Comparison of ENCODE assay signal across 1 fruit fly cellular context in the genomic region with DNA sequence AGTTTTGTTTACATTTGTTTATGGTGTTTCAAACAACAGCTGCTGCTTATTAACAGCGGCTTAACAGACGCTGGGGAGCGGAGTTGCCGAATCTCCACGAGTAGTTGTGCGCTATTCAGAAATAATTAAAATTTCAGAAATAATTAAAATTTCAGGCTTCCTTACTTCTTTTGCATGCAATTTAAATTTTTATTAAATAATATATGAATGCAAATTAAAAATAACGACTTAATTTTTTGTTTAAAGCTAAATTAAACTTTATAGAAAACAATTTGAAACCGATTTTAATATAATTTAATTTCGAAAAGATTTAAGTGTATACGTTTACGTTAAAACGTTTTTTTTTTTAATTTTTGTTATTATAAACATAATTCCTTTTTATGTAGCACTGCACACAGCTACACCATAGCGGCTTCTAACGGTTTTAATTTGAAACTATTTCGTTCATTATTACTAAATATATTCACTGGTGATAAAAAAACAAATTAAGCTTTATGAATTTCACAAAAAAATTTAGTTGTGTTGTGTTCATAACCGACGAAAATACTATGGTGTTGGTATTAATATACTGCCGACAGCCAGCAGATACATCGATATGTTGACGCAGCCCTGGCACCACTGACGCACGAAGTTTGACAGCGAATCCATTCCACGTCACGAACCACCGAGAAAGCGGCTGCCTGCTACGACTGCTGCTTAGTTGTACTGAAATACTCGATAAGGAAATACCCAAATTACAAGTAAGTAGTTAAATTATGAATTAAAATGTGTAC.
TF ChIP-seq lines count a peak whose summit lies in the region.

TSS of gene SsRbeta (plus strand) at position 645 of the 773 bp plus-strand sequence.

TF ChIP-seq in whole organism, embryonic, 481 proteins besides CTCF, POLR2A, EP300 and RAD21 (continued from another document and continues in another):
- peak; percentile 2 for TF ChIP-seq Atf3 (GFP tag; optimal IDR thresholded peaks at IDR 0.05; lab: Kevin White, UChicago)
- no peak; the same call in 1 of the 2 replicates for TF ChIP-seq CG5953 (GFP tag; IDR thresholded peaks at IDR 0.05; lab: Robert Waterston, UW)
- TF ChIP-seq abd-A (tag; optimal IDR thresholded peaks at IDR 0.05; lab: Kevin White, UChicago), result no peak
- TF ChIP-seq vfl (GFP tag; optimal IDR thresholded peaks at IDR 0.05; lab: Kevin White, UChicago), result no peak
- no peak for TF ChIP-seq rib (GFP tag; IDR thresholded peaks at IDR 0.05; lab: Robert Waterston, UW)
- no peak for TF ChIP-seq Bteb2 (GFP tag; optimal IDR thresholded peaks at IDR 0.05; lab: Kevin White, UChicago)
- TF ChIP-seq inv (GFP tag; IDR thresholded peaks at IDR 0.05; lab: Robert Waterston, UW; ENCODE audit: partially characterized antibody), result peak; percentile 64; the same call in 1 of the 2 replicates
- TF ChIP-seq zf30C (GFP tag; optimal IDR thresholded peaks at IDR 0.05; lab: Kevin White, UChicago), result no peak
- no peak for TF ChIP-seq CG4617 (GFP tag; optimal IDR thresholded peaks at IDR 0.05; lab: Kevin White, UChicago; ENCODE audit: borderline replicate concordance)
- TF ChIP-seq CG6272 (GFP tag; IDR thresholded peaks at IDR 0.05; lab: Robert Waterston, UW), result no peak
- peak; percentile 9 for TF ChIP-seq nmo (GFP tag; optimal IDR thresholded peaks at IDR 0.05; lab: Kevin White, UChicago)
- TF ChIP-seq schlank (tag; optimal IDR thresholded peaks at IDR 0.05; lab: Kevin White, UChicago), result no peak
- peak; percentile 81 for TF ChIP-seq NFAT (GFP tag; IDR thresholded peaks at IDR 0.05; lab: Robert Waterston, UW)
- peak; percentile 83 for TF ChIP-seq ci (GFP tag; IDR thresholded peaks at IDR 0.05; lab: Robert Waterston, UW)
- no peak for TF ChIP-seq CG9215 (GFP tag; IDR thresholded peaks at IDR 0.05; lab: Robert Waterston, UW)
- TF ChIP-seq tx (GFP tag; optimal IDR thresholded peaks at IDR 0.05; lab: Kevin White, UChicago), result no peak
- TF ChIP-seq CG12744 (GFP tag; optimal IDR thresholded peaks at IDR 0.05; lab: Kevin White, UChicago), result no peak
- TF ChIP-seq CG17328 (GFP tag; IDR thresholded peaks at IDR 0.05; lab: Robert Waterston, UW), result peak; percentile 75
- TF ChIP-seq CG7745 (tag; optimal IDR thresholded peaks at IDR 0.05; lab: Kevin White, UChicago), result no peak
- TF ChIP-seq corto (GFP tag; optimal IDR thresholded peaks at IDR 0.05; lab: Kevin White, UChicago), result no peak
- no peak for TF ChIP-seq seq (GFP tag; IDR thresholded peaks at IDR 0.05; lab: Robert Waterston, UW)
- TF ChIP-seq h (optimal IDR thresholded peaks at IDR 0.05; lab: Kevin White, UChicago), result no peak
- TF ChIP-seq Taf1 (GFP tag; IDR thresholded peaks at IDR 0.05; lab: Robert Waterston, UW), result no peak
- no peak for TF ChIP-seq mam (GFP tag; optimal IDR thresholded peaks at IDR 0.05; lab: Kevin White, UChicago)
- peak; percentile 69; the same call in 2 of the 3 replicates for TF ChIP-seq Doc3 (GFP tag; IDR thresholded peaks at IDR 0.05; lab: Robert Waterston, UW; ENCODE audit: partially characterized antibody)
- TF ChIP-seq br (optimal IDR thresholded peaks at IDR 0.05; lab: Kevin White, UChicago), result no peak
- TF ChIP-seq E2f2 (GFP tag; IDR thresholded peaks at IDR 0.05; lab: Robert Waterston, UW), result peak; percentile 43; the same call in 1 of the 2 replicates
- no peak for TF ChIP-seq gt (GFP tag; IDR thresholded peaks at IDR 0.05; lab: Robert Waterston, UW)
- TF ChIP-seq Fer1 (GFP tag; optimal IDR thresholded peaks at IDR 0.05; lab: Kevin White, UChicago), result no peak
- TF ChIP-seq slbo (GFP tag; IDR thresholded peaks at IDR 0.05; lab: Robert Waterston, UW), result peak; percentile 82
- no peak for TF ChIP-seq gcm2 (GFP tag; optimal IDR thresholded peaks at IDR 0.05; lab: Kevin White, UChicago)
- TF ChIP-seq CG12299 (tag; optimal IDR thresholded peaks at IDR 0.05; lab: Kevin White, UChicago), result no peak
- TF ChIP-seq pum (GFP tag; optimal IDR thresholded peaks at IDR 0.05; lab: Kevin White, UChicago), result no peak
- TF ChIP-seq CG10274 (GFP tag; optimal IDR thresholded peaks at IDR 0.05; lab: Kevin White, UChicago), result no peak
- TF ChIP-seq CG2199 (GFP tag; IDR thresholded peaks at IDR 0.05; lab: Robert Waterston, UW), result 0 out of 3 replicates have a peak, but pooled peaks have one; percentile 17
- no peak for TF ChIP-seq CG16863 (GFP tag; optimal IDR thresholded peaks at IDR 0.05; lab: Kevin White, UChicago)
- peak; percentile 81 for TF ChIP-seq CG17361 (GFP tag; IDR thresholded peaks at IDR 0.05; lab: Robert Waterston, UW)
- no peak for TF ChIP-seq prd (optimal IDR thresholded peaks at IDR 0.05; lab: Kevin White, UChicago)
- peak; percentile 49 for TF ChIP-seq prd (GFP tag; IDR thresholded peaks at IDR 0.05; lab: Robert Waterston, UW)
- no peak for TF ChIP-seq CG14965 (GFP tag; optimal IDR thresholded peaks at IDR 0.05; lab: Kevin White, UChicago; ENCODE audit: borderline replicate concordance)
- peak; percentile 42; the same call in 1 of the 2 replicates for TF ChIP-seq sens-2 (GFP tag; IDR thresholded peaks at IDR 0.05; lab: Robert Waterston, UW)
- TF ChIP-seq CG8924 (tag; optimal IDR thresholded peaks at IDR 0.05; lab: Kevin White, UChicago), result peak; percentile 5
- TF ChIP-seq CG12391 (tag; optimal IDR thresholded peaks at IDR 0.05; lab: Kevin White, UChicago), result peak; percentile 32
- no peak for TF ChIP-seq ac (GFP tag; optimal IDR thresholded peaks at IDR 0.05; lab: Kevin White, UChicago)
- TF ChIP-seq Rx (GFP tag; IDR thresholded peaks at IDR 0.05; lab: Robert Waterston, UW), result peak; percentile 46
- TF ChIP-seq Scr (GFP tag; IDR thresholded peaks at IDR 0.05; lab: Robert Waterston, UW; ENCODE audit: partially characterized antibody), result peak; percentile 72
- TF ChIP-seq unpg (GFP tag; optimal IDR thresholded peaks at IDR 0.05; lab: Kevin White, UChicago), result peak; percentile 36
- TF ChIP-seq CG16815 (GFP tag; optimal IDR thresholded peaks at IDR 0.05; lab: Kevin White, UChicago), result no peak
- TF ChIP-seq CG6813 (GFP tag; optimal IDR thresholded peaks at IDR 0.05; lab: Kevin White, UChicago), result no peak
- TF ChIP-seq CG9727 (GFP tag; optimal IDR thresholded peaks at IDR 0.05; lab: Kevin White, UChicago), result peak; percentile 43
- TF ChIP-seq amos (GFP tag; IDR thresholded peaks at IDR 0.05; lab: Robert Waterston, UW; ENCODE audit: partially characterized antibody), result peak; percentile 88; the same call in 1 of the 2 replicates
- TF ChIP-seq tll (GFP tag; optimal IDR thresholded peaks at IDR 0.05; lab: Kevin White, UChicago), result no peak
- no peak for TF ChIP-seq odd (GFP tag; optimal IDR thresholded peaks at IDR 0.05; lab: Kevin White, UChicago)
- peak; percentile 43; the same call in 2 of the 3 replicates for TF ChIP-seq CG14860 (GFP tag; IDR thresholded peaks at IDR 0.05; lab: Robert Waterston, UW; ENCODE audit: partially characterized antibody)
- TF ChIP-seq CG4360 (GFP tag; IDR thresholded peaks at IDR 0.05; lab: Robert Waterston, UW), result no peak
- peak; percentile 86 for TF ChIP-seq BEAF-32 (GFP tag; optimal IDR thresholded peaks at IDR 0.05; lab: Kevin White, UChicago)
- TF ChIP-seq CG14710 (tag; optimal IDR thresholded peaks at IDR 0.05; lab: Kevin White, UChicago), result peak; percentile 40
- TF ChIP-seq CG17802 (tag; optimal IDR thresholded peaks at IDR 0.05; lab: Kevin White, UChicago), result no peak
- no peak for TF ChIP-seq crc (GFP tag; optimal IDR thresholded peaks at IDR 0.05; lab: Kevin White, UChicago)
- TF ChIP-seq zen (tag; optimal IDR thresholded peaks at IDR 0.05; lab: Kevin White, UChicago), result no peak
- no peak for TF ChIP-seq CG31365 (tag; optimal IDR thresholded peaks at IDR 0.05; lab: Kevin White, UChicago)
- peak; percentile 23 for TF ChIP-seq CG9609 (GFP tag; optimal IDR thresholded peaks at IDR 0.05; lab: Kevin White, UChicago)
- TF ChIP-seq bigmax (GFP tag; optimal IDR thresholded peaks at IDR 0.05; lab: Kevin White, UChicago), result peak; percentile 17
- no peak for TF ChIP-seq CG5245 (GFP tag; optimal IDR thresholded peaks at IDR 0.05; lab: Kevin White, UChicago)
- peak; percentile 51; the same call in 2 of the 3 replicates for TF ChIP-seq H15 (GFP tag; IDR thresholded peaks at IDR 0.05; lab: Robert Waterston, UW)
- no peak for TF ChIP-seq D (optimal IDR thresholded peaks at IDR 0.05; lab: Kevin White, UChicago)
- no peak for TF ChIP-seq D (GFP tag; optimal IDR thresholded peaks at IDR 0.05; lab: Kevin White, UChicago)
- TF ChIP-seq Eip74EF (GFP tag; optimal IDR thresholded peaks at IDR 0.05; lab: Kevin White, UChicago), result no peak
- TF ChIP-seq bab2 (GFP tag; optimal IDR thresholded peaks at IDR 0.05; lab: Kevin White, UChicago), result no peak
- no peak for TF ChIP-seq exex (tag; optimal IDR thresholded peaks at IDR 0.05; lab: Kevin White, UChicago)
- TF ChIP-seq sob (GFP tag; IDR thresholded peaks at IDR 0.05; lab: Robert Waterston, UW), result peak; percentile 44
- TF ChIP-seq shn (GFP tag; optimal IDR thresholded peaks at IDR 0.05; lab: Kevin White, UChicago), result no peak
- no peak for TF ChIP-seq CG15479 (GFP tag; optimal IDR thresholded peaks at IDR 0.05; lab: Kevin White, UChicago)
- peak; percentile 36 for TF ChIP-seq CG15269 (tag; optimal IDR thresholded peaks at IDR 0.05; lab: Kevin White, UChicago)
- peak; percentile 23 for TF ChIP-seq CG14667 (GFP tag; IDR thresholded peaks at IDR 0.05; lab: Robert Waterston, UW)
- peak; percentile 88 for TF ChIP-seq HLHmδ (GFP tag; optimal IDR thresholded peaks at IDR 0.05; lab: Kevin White, UChicago)
- no peak for TF ChIP-seq CG18764 (GFP tag; optimal IDR thresholded peaks at IDR 0.05; lab: Kevin White, UChicago)
- peak; percentile 20; the same call in 2 of the 3 replicates for TF ChIP-seq Dbx (GFP tag; IDR thresholded peaks at IDR 0.05; lab: Robert Waterston, UW)
- TF ChIP-seq usp (GFP tag; optimal IDR thresholded peaks at IDR 0.05; lab: Kevin White, UChicago), result no peak
- no peak; the same call in 1 of the 2 replicates for TF ChIP-seq CG32767 (GFP tag; IDR thresholded peaks at IDR 0.05; lab: Robert Waterston, UW)
- TF ChIP-seq gfzf (GFP tag; optimal IDR thresholded peaks at IDR 0.05; lab: Kevin White, UChicago), result peak; percentile 51
- TF ChIP-seq twi (tag; optimal IDR thresholded peaks at IDR 0.05; lab: Kevin White, UChicago), result no peak
- no peak for TF ChIP-seq Hr78 (GFP tag; optimal IDR thresholded peaks at IDR 0.05; lab: Kevin White, UChicago)
- TF ChIP-seq org-1 (GFP tag; optimal IDR thresholded peaks at IDR 0.05; lab: Kevin White, UChicago), result peak; percentile 1
- no peak for TF ChIP-seq luna (GFP tag; optimal IDR thresholded peaks at IDR 0.05; lab: Kevin White, UChicago)
- peak; percentile 50 for TF ChIP-seq ttk (GFP tag; IDR thresholded peaks at IDR 0.05; lab: Robert Waterston, UW)
- TF ChIP-seq hbn (GFP tag; IDR thresholded peaks at IDR 0.05; lab: Robert Waterston, UW; ENCODE audit: partially characterized antibody), result peak; percentile 61
- peak; percentile 37 for TF ChIP-seq CG4730 (GFP tag; IDR thresholded peaks at IDR 0.05; lab: Robert Waterston, UW)
- peak; percentile 55 for TF ChIP-seq CG30403 (GFP tag; optimal IDR thresholded peaks at IDR 0.05; lab: Kevin White, UChicago)
- TF ChIP-seq Lpt (GFP tag; optimal IDR thresholded peaks at IDR 0.05; lab: Kevin White, UChicago), result no peak
- TF ChIP-seq CG15011 (GFP tag; optimal IDR thresholded peaks at IDR 0.05; lab: Kevin White, UChicago), result no peak
- TF ChIP-seq dati (GFP tag; IDR thresholded peaks at IDR 0.05; lab: Robert Waterston, UW), result no peak
- TF ChIP-seq dm (GFP tag; optimal IDR thresholded peaks at IDR 0.05; lab: Kevin White, UChicago), result no peak
- no peak for TF ChIP-seq CG8290 (GFP tag; optimal IDR thresholded peaks at IDR 0.05; lab: Kevin White, UChicago)
- TF ChIP-seq CG8290 (tag; optimal IDR thresholded peaks at IDR 0.05; lab: Kevin White, UChicago), result peak in 1 of 2 experiments; percentile 82
- TF ChIP-seq HLH54F (GFP tag; optimal IDR thresholded peaks at IDR 0.05; lab: Kevin White, UChicago), result no peak
- no peak for TF ChIP-seq Stat92E (GFP tag; optimal IDR thresholded peaks at IDR 0.05; lab: Kevin White, UChicago)
- peak; percentile 43 for TF ChIP-seq CG11504 (tag; optimal IDR thresholded peaks at IDR 0.05; lab: Kevin White, UChicago)
- peak; percentile 3 to 57 for TF ChIP-seq Hr51 (GFP tag; optimal IDR thresholded peaks at IDR 0.05; lab: Kevin White, UChicago)
- TF ChIP-seq sna (GFP tag; IDR thresholded peaks at IDR 0.05; lab: Robert Waterston, UW; ENCODE audit: partially characterized antibody), result peak; percentile 51
- peak; percentile 66 for TF ChIP-seq CG7987 (GFP tag; optimal IDR thresholded peaks at IDR 0.05; lab: Kevin White, UChicago)
- no peak for TF ChIP-seq Poxn (GFP tag; IDR thresholded peaks at IDR 0.05; lab: Robert Waterston, UW)
- TF ChIP-seq tin (GFP tag; optimal IDR thresholded peaks at IDR 0.05; lab: Kevin White, UChicago), result peak; percentile 26
- TF ChIP-seq CG32772 (GFP tag; IDR thresholded peaks at IDR 0.05; lab: Robert Waterston, UW), result peak; percentile 48; the same call in 1 of the 2 replicates
- TF ChIP-seq Sox102F (GFP tag; optimal IDR thresholded peaks at IDR 0.05; lab: Kevin White, UChicago), result peak; percentile 51
- TF ChIP-seq nom (GFP tag; optimal IDR thresholded peaks at IDR 0.05; lab: Kevin White, UChicago), result no peak
- peak; percentile 95 for TF ChIP-seq CG7928 (GFP tag; optimal IDR thresholded peaks at IDR 0.05; lab: Kevin White, UChicago)
- peak; percentile 46; the same call in 1 of the 2 replicates for TF ChIP-seq CG16779 (GFP tag; IDR thresholded peaks at IDR 0.05; lab: Robert Waterston, UW)
- no peak for TF ChIP-seq insv (GFP tag; optimal IDR thresholded peaks at IDR 0.05; lab: Kevin White, UChicago)
- TF ChIP-seq CG2116 (GFP tag; optimal IDR thresholded peaks at IDR 0.05; lab: Kevin White, UChicago), result peak; percentile 56
- TF ChIP-seq BtbVII (GFP tag; optimal IDR thresholded peaks at IDR 0.05; lab: Kevin White, UChicago), result peak; percentile 19
- peak; percentile 7; the same call in 1 of the 3 replicates for TF ChIP-seq Aef1 (GFP tag; IDR thresholded peaks at IDR 0.05; lab: Robert Waterston, UW)
- no peak for TF ChIP-seq CG17385 (GFP tag; optimal IDR thresholded peaks at IDR 0.05; lab: Kevin White, UChicago)
- TF ChIP-seq lab (GFP tag; optimal IDR thresholded peaks at IDR 0.05; lab: Kevin White, UChicago), result no peak
- no peak for TF ChIP-seq Gsc (GFP tag; IDR thresholded peaks at IDR 0.05; lab: Robert Waterston, UW)
- peak; percentile 13 for TF ChIP-seq CG5180 (GFP tag; optimal IDR thresholded peaks at IDR 0.05; lab: Kevin White, UChicago)
- TF ChIP-seq Dfd (GFP tag; optimal IDR thresholded peaks at IDR 0.05; lab: Kevin White, UChicago), result no peak
- TF ChIP-seq gce (GFP tag; IDR thresholded peaks at IDR 0.05; lab: Robert Waterston, UW), result no peak; the same call in 2 of the 3 replicates
- TF ChIP-seq CG13894 (tag; optimal IDR thresholded peaks at IDR 0.05; lab: Kevin White, UChicago), result no peak
- TF ChIP-seq Sry-β (GFP tag; optimal IDR thresholded peaks at IDR 0.05; lab: Kevin White, UChicago), result peak; percentile 61
- TF ChIP-seq CG10147 (GFP tag; optimal IDR thresholded peaks at IDR 0.05; lab: Kevin White, UChicago), result no peak
- TF ChIP-seq Jarid2 (GFP tag; optimal IDR thresholded peaks at IDR 0.05; lab: Kevin White, UChicago), result peak; percentile 37
